Fruit fly (Drosophila melanogaster): ENCODE measurements around the gene CG10702.

CG10702 gene

DNA sequence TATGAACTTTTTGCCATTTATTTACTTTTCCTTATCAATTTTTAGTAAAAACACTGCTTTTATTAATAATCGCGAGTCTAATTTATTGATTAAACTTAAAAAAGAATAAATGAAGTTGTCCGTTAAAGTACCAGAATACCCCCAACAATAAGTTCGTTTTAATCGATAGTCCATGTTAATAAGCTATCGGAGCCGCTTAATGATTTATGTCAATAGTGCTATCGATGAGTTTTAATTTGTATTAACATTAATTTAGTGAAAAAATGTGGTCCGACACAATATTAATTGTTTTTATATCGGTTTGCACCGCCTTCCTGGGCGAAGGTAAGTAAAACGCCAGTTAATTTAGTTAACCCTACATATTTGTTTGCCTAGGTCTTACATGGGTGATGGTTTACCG, 20.7 kb downstream of the CG10702 start, which contains the start of gene CG10470:
TSS of gene CG10470 (plus strand) at position 165 of the 400 bp plus-strand sequence.
- no peak for TF ChIP-seq kay (GFP tag; ENCODE audit: borderline replicate concordance)
- no peak for TF ChIP-seq CG7101 (tag; optimal IDR thresholded peaks at IDR 0.05)
- no peak for TF ChIP-seq Mnt (GFP tag; optimal IDR thresholded peaks at IDR 0.05)
- TF ChIP-seq toe (GFP tag; optimal IDR thresholded peaks at IDR 0.05), result no peak
- TF ChIP-seq bab1 (GFP tag; optimal IDR thresholded peaks at IDR 0.05), result peak; percentile 71
- peak; percentile 31 for TF ChIP-seq CG14711 (tag; optimal IDR thresholded peaks at IDR 0.05)
- TF ChIP-seq cnc (optimal IDR thresholded peaks at IDR 0.05), result no peak

DNA sequence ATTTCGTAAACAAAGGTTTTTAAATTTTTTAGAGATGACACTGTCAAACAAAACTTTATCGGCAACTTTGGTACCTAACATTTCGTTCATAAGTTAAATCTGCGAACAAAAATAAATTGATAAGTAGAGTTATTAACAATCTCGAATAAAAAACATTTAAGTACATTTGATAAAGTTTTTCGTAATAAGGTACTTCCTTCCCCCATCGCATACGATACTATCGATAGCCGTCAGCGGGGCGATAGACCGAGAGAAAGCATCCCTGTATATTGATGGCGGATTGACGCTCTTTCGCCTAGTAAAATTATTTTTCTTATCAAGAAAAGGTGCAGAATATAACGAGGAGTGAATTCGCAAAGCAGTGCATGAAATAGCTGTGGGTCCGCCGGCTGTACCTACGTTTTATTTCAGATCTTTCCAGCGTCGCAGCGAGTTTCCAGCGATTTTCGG, 24.5 kb downstream of the CG10702 start, which contains the start of the genes Ttc19 and Acn:
TSS of gene Ttc19 (minus strand) at position 38 of the 450 bp plus-strand sequence.
TSS of gene Acn (plus strand) at position 245 of the 450 bp plus-strand sequence.
- peak; percentile 84 for TF ChIP-seq Crg-1 (GFP tag; optimal IDR thresholded peaks at IDR 0.05)
- TF ChIP-seq CG1620 (GFP tag; optimal IDR thresholded peaks at IDR 0.05), result peak; percentile 88
- TF ChIP-seq cnc (optimal IDR thresholded peaks at IDR 0.05), result no peak
- TF ChIP-seq pad (GFP tag; optimal IDR thresholded peaks at IDR 0.05), result peak; percentile 66
- peak; percentile 66 for TF ChIP-seq tj (GFP tag; optimal IDR thresholded peaks at IDR 0.05)
- TF ChIP-seq bab1 (GFP tag; optimal IDR thresholded peaks at IDR 0.05), result peak; percentile 89
- peak; percentile 89 for TF ChIP-seq CG7101 (tag; optimal IDR thresholded peaks at IDR 0.05)
- TF ChIP-seq CG33017 (tag; optimal IDR thresholded peaks at IDR 0.05), result peak; percentile 75
- TF ChIP-seq Clk (GFP tag; optimal IDR thresholded peaks at IDR 0.05), result peak; percentile 65
- peak; percentile 80 for TF ChIP-seq CG7045 (GFP tag; optimal IDR thresholded peaks at IDR 0.05)
- TF ChIP-seq CG14711 (tag; optimal IDR thresholded peaks at IDR 0.05), result peak; percentile 79
- peak; percentile 84 for TF ChIP-seq CG12768 (GFP tag; optimal IDR thresholded peaks at IDR 0.05)
- TF ChIP-seq toe (GFP tag; optimal IDR thresholded peaks at IDR 0.05), result peak; percentile 93
- TF ChIP-seq CG5204 (GFP tag; optimal IDR thresholded peaks at IDR 0.05), result no peak
- peak; percentile 25 for TF ChIP-seq cic (GFP tag; optimal IDR thresholded peaks at IDR 0.05)
- peak; percentile 89 for TF ChIP-seq CG11617 (GFP tag; optimal IDR thresholded peaks at IDR 0.05)
- TF ChIP-seq Hr96 (GFP tag; optimal IDR thresholded peaks at IDR 0.05), result peak; percentile 91
- TF ChIP-seq kay (GFP tag; ENCODE audit: borderline replicate concordance), result no peak
- TF ChIP-seq ovo (GFP tag; optimal IDR thresholded peaks at IDR 0.05), result peak; percentile 83
- peak; percentile 79 for TF ChIP-seq Mnt (GFP tag; optimal IDR thresholded peaks at IDR 0.05)

DNA sequence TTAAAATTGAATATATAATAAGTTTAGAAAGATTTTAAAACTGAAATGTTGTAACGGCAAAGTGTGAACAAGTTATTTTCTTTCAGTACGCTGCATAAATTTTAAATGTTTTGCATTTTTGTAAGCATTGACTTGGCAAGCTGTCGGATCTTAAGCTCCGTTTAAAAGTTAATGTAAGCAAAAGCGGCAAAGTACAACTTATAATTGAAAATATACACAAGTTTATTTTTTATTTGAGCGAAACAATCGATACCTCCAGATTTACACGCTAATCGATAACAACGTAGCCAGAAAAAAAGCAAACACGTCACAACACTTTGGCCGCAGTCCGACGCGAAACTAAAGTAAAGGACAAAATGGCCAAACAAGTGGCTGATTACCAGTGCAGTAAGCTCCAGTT, 28.1 kb downstream of the CG10702 start, which contains the start of gene Catsup:
TSS of gene Catsup (plus strand) at position 273 of the 400 bp plus-strand sequence.
- TF ChIP-seq bab1 (GFP tag; optimal IDR thresholded peaks at IDR 0.05), result peak; percentile 2
- TF ChIP-seq CG5204 (GFP tag; optimal IDR thresholded peaks at IDR 0.05), result no peak
- no peak for TF ChIP-seq cnc (optimal IDR thresholded peaks at IDR 0.05)
- no peak for TF ChIP-seq CG33017 (tag; optimal IDR thresholded peaks at IDR 0.05)
- TF ChIP-seq Hr96 (GFP tag; optimal IDR thresholded peaks at IDR 0.05), result no peak
- TF ChIP-seq toe (GFP tag; optimal IDR thresholded peaks at IDR 0.05), result no peak

DNA sequence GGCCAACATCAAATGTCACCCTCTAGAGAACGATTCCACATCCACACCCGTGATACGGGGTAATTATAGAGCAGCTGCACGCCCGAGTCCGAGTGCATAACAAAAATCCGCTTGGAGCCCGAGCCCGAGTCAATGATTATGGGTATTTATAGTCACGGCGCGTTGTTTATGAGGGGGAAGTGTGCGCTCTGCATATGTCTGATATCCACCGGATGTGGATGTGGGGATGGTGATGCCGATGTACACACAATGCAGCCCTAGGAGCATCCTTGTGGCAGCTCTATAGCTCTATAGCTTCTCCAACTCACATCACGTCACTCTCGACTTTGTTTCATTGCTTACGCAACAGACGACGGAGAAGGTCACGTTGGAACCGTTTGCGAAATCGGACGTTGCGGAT, 32.2 kb downstream of the CG10702 start:
- TF ChIP-seq cic (GFP tag; optimal IDR thresholded peaks at IDR 0.05) (no peak), kay (GFP tag; ENCODE audit: borderline replicate concordance) (no peak), Crg-1 (GFP tag; optimal IDR thresholded peaks at IDR 0.05) (no peak), CG1620 (GFP tag; optimal IDR thresholded peaks at IDR 0.05) (no peak)

DNA sequence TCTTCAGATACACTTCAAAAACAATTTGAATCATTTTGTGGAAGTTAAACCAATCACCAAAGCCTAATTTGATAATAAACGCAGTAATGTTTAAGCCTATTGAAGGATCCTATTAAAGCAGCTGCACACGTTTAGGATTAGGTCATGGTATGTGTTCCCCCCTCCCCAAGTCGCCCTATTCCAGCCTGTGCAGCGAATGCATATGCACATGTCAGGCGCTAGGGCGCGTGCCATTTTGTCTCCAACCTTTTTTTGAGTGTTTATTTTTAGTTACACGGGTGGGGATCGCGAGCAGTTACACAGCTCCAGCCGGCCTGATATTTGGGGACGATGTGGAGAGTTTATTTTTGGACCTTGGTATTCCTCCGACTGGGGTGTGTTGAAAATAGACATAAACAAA, 32.6 kb downstream of the CG10702 start:
- no peak for TF ChIP-seq CG5204 (GFP tag; optimal IDR thresholded peaks at IDR 0.05)
- no peak for TF ChIP-seq Hr96 (GFP tag; optimal IDR thresholded peaks at IDR 0.05)
- TF ChIP-seq Mnt (GFP tag; optimal IDR thresholded peaks at IDR 0.05), result no peak
- no peak for TF ChIP-seq cic (GFP tag; optimal IDR thresholded peaks at IDR 0.05)
- TF ChIP-seq Clk (GFP tag; optimal IDR thresholded peaks at IDR 0.05), result no peak
- no peak for TF ChIP-seq CG12768 (GFP tag; optimal IDR thresholded peaks at IDR 0.05)
- no peak for TF ChIP-seq CG11617 (GFP tag; optimal IDR thresholded peaks at IDR 0.05)
- TF ChIP-seq CG7101 (tag; optimal IDR thresholded peaks at IDR 0.05), result no peak
- no peak for TF ChIP-seq kay (GFP tag; ENCODE audit: borderline replicate concordance)
- TF ChIP-seq bab1 (GFP tag; optimal IDR thresholded peaks at IDR 0.05), result no peak
- TF ChIP-seq CG14711 (tag; optimal IDR thresholded peaks at IDR 0.05), result no peak
- TF ChIP-seq cnc (optimal IDR thresholded peaks at IDR 0.05), result no peak
- TF ChIP-seq CG7045 (GFP tag; optimal IDR thresholded peaks at IDR 0.05), result no peak
- no peak for TF ChIP-seq CG33017 (tag; optimal IDR thresholded peaks at IDR 0.05)
- no peak for TF ChIP-seq tj (GFP tag; optimal IDR thresholded peaks at IDR 0.05)

DNA sequence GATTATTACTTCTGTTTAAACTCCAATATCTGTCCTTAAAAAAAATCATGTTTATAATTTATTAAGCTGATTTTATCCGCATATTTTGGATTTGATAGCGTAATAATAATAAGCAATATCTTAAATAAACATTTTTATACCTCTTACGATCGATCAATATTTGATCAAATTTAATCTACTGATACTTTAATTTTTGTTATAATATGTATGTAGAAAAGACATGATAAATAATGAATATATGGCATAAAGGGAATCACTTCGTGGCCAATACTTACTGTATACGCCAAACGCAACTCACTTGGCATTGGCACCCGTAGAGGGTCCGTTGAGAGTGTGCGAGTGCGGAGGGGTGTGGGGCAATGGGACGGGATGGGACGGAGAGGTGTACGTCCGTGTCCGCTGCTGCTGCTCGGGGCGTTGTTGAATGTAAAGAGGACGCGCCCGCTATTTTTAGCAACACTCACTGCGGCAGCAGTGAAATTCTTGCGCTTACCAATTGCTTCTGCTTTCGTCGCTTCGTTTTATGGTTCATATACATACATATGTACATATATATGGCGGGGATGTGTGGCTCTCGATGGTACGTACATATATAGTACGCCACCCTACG, 33.4 kb downstream of the CG10702 start:
- TF ChIP-seq Crg-1 (GFP tag; optimal IDR thresholded peaks at IDR 0.05) (no peak), pad (GFP tag; optimal IDR thresholded peaks at IDR 0.05) (no peak), cic (GFP tag; optimal IDR thresholded peaks at IDR 0.05) (no peak), tj (GFP tag; optimal IDR thresholded peaks at IDR 0.05) (no peak), CG14711 (tag; optimal IDR thresholded peaks at IDR 0.05) (no peak), CG7101 (tag; optimal IDR thresholded peaks at IDR 0.05) (no peak), Mnt (GFP tag; optimal IDR thresholded peaks at IDR 0.05) (no peak)

DNA sequence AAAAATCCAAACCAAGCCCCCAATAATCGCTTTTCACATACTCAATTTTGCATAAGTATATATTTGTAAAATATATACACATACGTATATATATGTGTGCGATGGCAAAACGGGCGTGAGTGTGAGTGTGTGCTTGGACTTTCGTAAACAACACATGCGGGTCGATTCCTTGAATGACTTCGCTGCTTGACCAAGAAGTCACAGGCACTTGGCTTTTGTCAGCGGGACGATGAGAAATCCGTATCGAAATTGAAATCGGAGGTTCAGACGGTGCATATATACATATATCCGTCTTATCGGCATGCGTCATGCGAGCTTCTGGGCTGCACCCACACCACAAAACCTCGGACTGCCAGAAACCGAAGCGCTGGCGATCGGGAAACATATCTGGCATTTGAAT, 34.6 kb downstream of the CG10702 start:
- TF ChIP-seq pad (GFP tag; optimal IDR thresholded peaks at IDR 0.05) (no peak), tj (GFP tag; optimal IDR thresholded peaks at IDR 0.05) (peak; percentile 34)
